Fruit fly (Drosophila melanogaster): Measurements from ENCODE around the gene nes.

DNA sequence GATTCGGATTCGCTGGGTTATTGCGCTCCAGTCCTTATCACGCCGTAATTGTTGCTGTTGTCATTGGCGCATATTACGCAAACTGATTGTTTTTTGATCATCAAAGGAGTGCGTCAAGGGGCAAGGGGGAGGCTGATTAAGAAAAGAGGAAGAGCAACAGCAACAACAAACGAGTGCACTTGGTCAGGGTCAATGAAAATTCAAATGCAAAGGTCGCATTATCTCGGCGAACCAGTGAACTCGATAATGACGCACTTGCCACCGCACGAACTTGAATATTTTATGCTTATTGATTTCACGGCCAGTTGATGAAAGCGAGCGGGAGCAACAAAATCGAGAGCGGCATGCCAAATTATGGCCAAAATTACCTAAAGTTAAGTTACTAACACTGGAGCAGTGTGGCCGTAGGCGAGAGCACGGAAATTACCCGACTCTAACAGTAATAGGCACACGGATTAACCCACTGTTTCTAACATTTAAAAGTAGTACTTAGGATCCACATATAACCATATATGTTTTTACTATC is at the start of gene nes:
- TF ChIP-seq cnc (optimal IDR thresholded peaks at IDR 0.05) (no peak), Clk (GFP tag; optimal IDR thresholded peaks at IDR 0.05) (no peak), cic (GFP tag; optimal IDR thresholded peaks at IDR 0.05) (peak; percentile 92), tj (GFP tag; optimal IDR thresholded peaks at IDR 0.05) (peak; percentile 48)
